Worm (Caenorhabditis elegans) whole organism, L1 larva: ENCODE measurements around the gene lgc-48.

Experiments
- C16A3.4 ChIP-seq: fragments of 150-350 bp; optimal IDR thresholded peaks from 2 replicates; lab custom pipeline; 2014; ENCODE audit warnings: missing biosample characterization, missing genetic modification characterization
- C34B4.2 ChIP-seq: sonication (generic microtip); optimal IDR thresholded peaks from 2 replicates; lab custom pipeline; 2017; ENCODE audit warnings: mild to moderate bottlenecking, missing genetic modification characterization, missing compliant biosample characterization
- ama-1 ChIP-seq: fragments of 150-350 bp; optimal IDR thresholded peaks from 2 replicates; lab custom pipeline; 2014
- blmp-1 ChIP-seq: fragments of 150-350 bp; optimal IDR thresholded peaks from 2 replicates; lab custom pipeline; 2014; ENCODE audit warnings: missing biosample characterization, missing genetic modification characterization
- ceh-82 ChIP-seq, 3 experiments: fragments of 150-350 bp in 1 of 3; sonication (generic microtip) in 2 of 3; optimal IDR thresholded peaks; 2 replicates each; lab custom pipeline; 2014 to 2017; ENCODE audit warnings: missing biosample characterization in 3 of 3, missing genetic modification characterization in 3 of 3
- ceh-90 ChIP-seq: sonication (generic microtip); optimal IDR thresholded peaks from 2 replicates; lab custom pipeline; 2016; ENCODE audit warnings: missing genetic modification characterization, missing compliant biosample characterization
- dpl-1 ChIP-seq, 3 experiments: fragments of 150-350 bp in 2 of 3; sonication (generic microtip) in 1 of 3; optimal IDR thresholded peaks; 2 replicates each; lab custom pipeline; 2014 to 2017; ENCODE audit warnings: missing biosample characterization in 3 of 3, missing genetic modification characterization in 3 of 3, missing genetic modification reagents in 3 of 3
- dsc-1 ChIP-seq: sonication (generic microtip); optimal IDR thresholded peaks from 2 replicates; lab custom pipeline; 2016; ENCODE audit warnings: mild to moderate bottlenecking, missing genetic modification characterization, missing compliant biosample characterization
- efl-1 ChIP-seq, 4 experiments: fragments of 150-350 bp; optimal IDR thresholded peaks in 3 of 4; peaks in 1 of 4; 1 replicate in 1 of 4; 2 replicates in 3 of 4; lab custom pipeline; 2014; ENCODE audit warnings: missing biosample characterization in 2 of 4, missing genetic modification characterization in 2 of 4, missing genetic modification reagents in 2 of 4
- efl-3 ChIP-seq: fragments of 200-800 bp; sonication (Bioruptor generic); optimal IDR thresholded peaks from 2 replicates; lab custom pipeline; 2018; ENCODE audit warnings: mild to moderate bottlenecking, missing genetic modification characterization, missing compliant biosample characterization
- egl-13 ChIP-seq: sonication (generic microtip); optimal IDR thresholded peaks from 2 replicates; lab custom pipeline; 2016; ENCODE audit warnings: missing genotype, missing genetic modification reagents, missing genetic modification characterization, missing compliant biosample characterization
- egl-27 ChIP-seq, 2 experiments: fragments of 150-350 bp in 1 of 2; sonication (generic microtip); optimal IDR thresholded peaks; 3 replicates each; lab custom pipeline; 2017 to 2018; ENCODE audit warnings: missing biosample characterization in 2 of 2, missing genetic modification characterization in 2 of 2, missing genetic modification reagents in 2 of 2
- elt-2 ChIP-seq: sonication (generic microtip); optimal IDR thresholded peaks from 2 replicates; lab custom pipeline; 2016; ENCODE audit warnings: missing genetic modification characterization, mild to moderate bottlenecking, inconsistent platforms, missing compliant biosample characterization, missing genetic modification reagents
- elt-3 ChIP-seq, 6 experiments: fragments of 150-350 bp in 1 of 6; sonication (generic microtip); optimal IDR thresholded peaks; 2 replicates each; lab custom pipeline; 2017 to 2018; ENCODE audit warnings: missing biosample characterization in 6 of 6, missing genetic modification characterization in 6 of 6, inconsistent platforms in 1 of 6
- ets-5 ChIP-seq: fragments of 200-800 bp; sonication (Bioruptor generic); IDR thresholded peaks from 2 replicates; pipeline ENCODE4 v1.3.6; 2022; ENCODE audit warnings: missing genetic modification characterization, missing compliant biosample characterization
- fkh-10 ChIP-seq: sonication (generic microtip); optimal IDR thresholded peaks from 2 replicates; lab custom pipeline; 2017; ENCODE audit warnings: missing biosample characterization, missing genetic modification reagents, missing genetic modification characterization
- fkh-8 ChIP-seq: sonication (generic microtip); optimal IDR thresholded peaks from 2 replicates; lab custom pipeline; 2016; ENCODE audit warnings: mild to moderate bottlenecking, missing genetic modification characterization, missing compliant biosample characterization
- grh-1 ChIP-seq: fragments of 200-800 bp; sonication (Bioruptor generic); IDR thresholded peaks from 2 replicates; pipeline ENCODE4 v1.3.6; 2022; ENCODE audit warnings: missing genetic modification reagents, missing genetic modification characterization, missing compliant biosample characterization
- hlh-17 ChIP-seq: fragments of 200-800 bp; sonication (Bioruptor generic); optimal IDR thresholded peaks from 2 replicates; lab custom pipeline; 2018; ENCODE audit warnings: missing genetic modification characterization, mild to moderate bottlenecking, missing compliant biosample characterization, moderate library complexity, borderline replicate concordance
- isw-1 ChIP-seq: fragments of 200-800 bp; sonication (Bioruptor generic); IDR thresholded peaks from 2 replicates; pipeline ENCODE4 v1.3.6; 2022; ENCODE audit warnings: missing genetic modification characterization, missing compliant biosample characterization
- lin-13 ChIP-seq: fragments of 150-350 bp; optimal IDR thresholded peaks from 2 replicates; lab custom pipeline; 2014; ENCODE audit warnings: missing biosample characterization, missing genetic modification reagents, missing genetic modification characterization
- lin-14 ChIP-seq: fragments of 200-800 bp; sonication (Bioruptor generic); optimal IDR thresholded peaks from 2 replicates; lab custom pipeline; 2018; ENCODE audit warnings: mild to moderate bottlenecking, missing genetic modification characterization, moderate library complexity, missing compliant biosample characterization
- lin-35 ChIP-seq, 2 experiments: fragments of 150-350 bp; optimal IDR thresholded peaks; 2 replicates each; lab custom pipeline; 2014; ENCODE audit warnings: missing biosample characterization in 2 of 2, missing genetic modification characterization in 2 of 2, missing genetic modification reagents in 2 of 2
- lin-39 ChIP-seq: fragments of 150-350 bp; optimal IDR thresholded peaks from 2 replicates; lab custom pipeline; 2014; ENCODE audit warnings: missing biosample characterization, missing genetic modification reagents, missing genetic modification characterization
- lsy-2 ChIP-seq, 2 experiments: fragments of 150-350 bp; optimal IDR thresholded peaks; 2 replicates each; lab custom pipeline; 2014; ENCODE audit warnings: missing biosample characterization in 2 of 2, missing genetic modification characterization in 2 of 2
- mef-2 ChIP-seq: fragments of 150-350 bp; optimal IDR thresholded peaks from 2 replicates; lab custom pipeline; 2014; ENCODE audit warnings: missing biosample characterization, missing genetic modification characterization
- mep-1 ChIP-seq: fragments of 150-350 bp; optimal IDR thresholded peaks from 2 replicates; lab custom pipeline; 2014; ENCODE audit warnings: missing biosample characterization, missing genetic modification characterization
- nhr-20 ChIP-seq: sonication (generic microtip); optimal IDR thresholded peaks from 2 replicates; lab custom pipeline; 2016; ENCODE audit warnings: mild to moderate bottlenecking, missing genetic modification characterization, missing compliant biosample characterization
- nhr-237 ChIP-seq: fragments of 150-350 bp; optimal IDR thresholded peaks from 2 replicates; lab custom pipeline; 2014; ENCODE audit warnings: missing biosample characterization, missing genetic modification characterization
- nhr-47 ChIP-seq: sonication (generic microtip); optimal IDR thresholded peaks from 2 replicates; lab custom pipeline; 2016; ENCODE audit warnings: mild to moderate bottlenecking, missing genetic modification characterization, moderate library complexity, missing compliant biosample characterization
- nhr-71 ChIP-seq: sonication (generic microtip); optimal IDR thresholded peaks from 2 replicates; lab custom pipeline; 2016; ENCODE audit warnings: mild to moderate bottlenecking, missing genetic modification characterization, moderate library complexity, missing compliant biosample characterization
- nhr-76 ChIP-seq: sonication (generic microtip); optimal IDR thresholded peaks from 2 replicates; lab custom pipeline; 2017; ENCODE audit warnings: missing biosample characterization, missing genetic modification characterization
- nhr-84 ChIP-seq: sonication (generic microtip); optimal IDR thresholded peaks from 2 replicates; lab custom pipeline; 2017; ENCODE audit warnings: missing biosample characterization, missing genetic modification characterization
- nhr-85 ChIP-seq: sonication (generic microtip); peaks from one replicate; lab custom pipeline; 2016; ENCODE audit warnings: missing genetic modification characterization, inconsistent platforms, missing compliant biosample characterization
- nhr-90 ChIP-seq: sonication (generic microtip); optimal IDR thresholded peaks from 2 replicates; lab custom pipeline; 2016; ENCODE audit warnings: mild to moderate bottlenecking, missing genetic modification characterization, missing compliant biosample characterization; ENCODE audit not compliant: poor library complexity
- pax-3 ChIP-seq: fragments of 200-800 bp; sonication (Bioruptor generic); optimal IDR thresholded peaks from 2 replicates; lab custom pipeline; 2018; ENCODE audit warnings: mild to moderate bottlenecking, missing genetic modification characterization, moderate library complexity, missing compliant biosample characterization
- rnt-1 ChIP-seq: sonication (generic microtip); optimal IDR thresholded peaks from 2 replicates; lab custom pipeline; 2016; ENCODE audit warnings: mild to moderate bottlenecking, missing genetic modification characterization, moderate library complexity, missing compliant biosample characterization
- snu-23 ChIP-seq: sonication (generic microtip); optimal IDR thresholded peaks from 2 replicates; lab custom pipeline; 2016; ENCODE audit warnings: missing genetic modification characterization, missing compliant biosample characterization
- sox-4 ChIP-seq: sonication (generic microtip); optimal IDR thresholded peaks from 2 replicates; lab custom pipeline; 2016; ENCODE audit warnings: missing genetic modification characterization, missing compliant biosample characterization
- sup-37 ChIP-seq: fragments of 200-800 bp; sonication (Bioruptor generic); optimal IDR thresholded peaks from 2 replicates; lab custom pipeline; 2018; ENCODE audit warnings: mild to moderate bottlenecking, missing genetic modification characterization, missing compliant biosample characterization
- tbx-2 ChIP-seq: sonication (generic microtip); optimal IDR thresholded peaks from 2 replicates; lab custom pipeline; 2016; ENCODE audit warnings: missing genetic modification characterization, missing compliant biosample characterization
- tlp-1 ChIP-seq: fragments of 150-350 bp; optimal IDR thresholded peaks from 2 replicates; lab custom pipeline; 2014; ENCODE audit warnings: missing biosample characterization, missing genetic modification characterization
- unc-130 ChIP-seq: fragments of 150-350 bp; optimal IDR thresholded peaks from 2 replicates; lab custom pipeline; 2017; ENCODE audit warnings: missing biosample characterization, missing genetic modification characterization, inconsistent platforms
- unc-30 ChIP-seq: sonication (generic microtip); optimal IDR thresholded peaks from 2 replicates; lab custom pipeline; 2017; ENCODE audit warnings: missing biosample characterization, missing genetic modification characterization
- unc-62 ChIP-seq: fragments of 150-350 bp; optimal IDR thresholded peaks from 2 replicates; lab custom pipeline; 2014; ENCODE audit warnings: missing biosample characterization, missing genetic modification reagents, missing genetic modification characterization
- xbp-1 ChIP-seq: sonication (generic microtip); optimal IDR thresholded peaks from 2 replicates; lab custom pipeline; 2016; ENCODE audit warnings: missing genetic modification characterization, missing compliant biosample characterization
- zag-1 ChIP-seq: fragments of 150-350 bp; optimal IDR thresholded peaks from 2 replicates; lab custom pipeline; 2014; ENCODE audit warnings: missing biosample characterization, missing genetic modification characterization
- zip-4 ChIP-seq: fragments of 200-800 bp; sonication (Bioruptor generic); optimal IDR thresholded peaks from 2 replicates; lab custom pipeline; 2018; ENCODE audit warnings: mild to moderate bottlenecking, missing genetic modification characterization, moderate library complexity, missing compliant biosample characterization
- ztf-11 ChIP-seq, 2 experiments: sonication (generic microtip); optimal IDR thresholded peaks; 2 replicates each; lab custom pipeline; 2016 to 2017; ENCODE audit warnings: missing genetic modification characterization in 2 of 2, missing biosample characterization in 1 of 2, missing compliant biosample characterization in 1 of 2
- ztf-4 ChIP-seq: fragments of 150-350 bp; optimal IDR thresholded peaks from 2 replicates; lab custom pipeline; 2014; ENCODE audit warnings: missing biosample characterization, missing genetic modification characterization

The lgc-48 gene

DNA sequence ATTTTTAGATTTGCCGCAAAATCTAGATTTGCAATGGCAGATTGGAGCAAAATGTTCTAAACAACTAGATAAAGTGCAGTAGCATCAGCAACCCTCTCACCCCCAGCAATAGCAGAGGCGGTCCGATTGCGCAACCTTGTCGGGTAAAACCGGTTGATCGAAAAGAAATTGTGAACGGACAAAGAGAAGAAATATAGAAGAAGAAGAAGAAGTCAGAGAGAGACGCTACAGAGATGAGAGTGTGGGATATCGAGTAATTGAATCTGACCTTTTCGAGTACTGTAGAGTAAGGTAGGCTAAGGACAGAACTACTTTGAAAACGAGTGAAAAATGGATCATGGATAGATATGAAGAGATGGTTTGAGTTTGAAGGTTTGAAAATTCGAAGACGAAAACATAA is 35.8 kb downstream of the lgc-48 start:
- TF ChIP-seq egl-13 (tag; lab: Kevin White, UChicago) (no peak), ceh-82 (tag; optimal IDR thresholded peaks at IDR 0.05; lab: Kevin White, UChicago) (no peak), nhr-47 (tag; lab: Kevin White, UChicago) (peak; percentile 2), rnt-1 (tag; lab: Kevin White, UChicago) (peak; percentile 19), ama-1 (no peak), lin-39 (no peak), unc-30 (no peak), nhr-20 (tag; lab: Kevin White, UChicago) (peak; percentile 38), egl-27 (tag; optimal IDR thresholded peaks at IDR 0.05; lab: Kevin White, UChicago) (no peak), unc-62 (GFP tag; lab: Kevin White, UChicago) (no peak), C34B4.2 (no peak), C16A3.4 (tag; lab: Kevin White, UChicago) (peak; percentile 14), mef-2 (tag; lab: Kevin White, UChicago) (no peak), grh-1 (peak; percentile 94), ztf-4 (tag; lab: Kevin White, UChicago) (no peak), elt-3 (tag; optimal IDR thresholded peaks at IDR 0.05; lab: Kevin White, UChicago) (peak in 1 of 6 experiments; percentile 12), ztf-11 (tag; optimal IDR thresholded peaks at IDR 0.05; lab: Kevin White, UChicago) (no peak), nhr-85 (tag; lab: Kevin White, UChicago) (peak; percentile 95), lsy-2 (tag; optimal IDR thresholded peaks at IDR 0.05; lab: Kevin White, UChicago) (peak in 1 of 2 experiments; percentile 70), blmp-1 (tag; lab: Kevin White, UChicago) (peak; percentile 71), isw-1 (GFP tag; lab: Robert Waterston, UW) (no peak), lin-13 (GFP tag; lab: Kevin White, UChicago) (no peak), fkh-8 (no peak), ets-5 (no peak), mep-1 (tag; lab: Kevin White, UChicago) (peak; percentile 55), nhr-84 (no peak), snu-23 (GFP tag; lab: Kevin White, UChicago) (peak; percentile 30), nhr-237 (tag; lab: Kevin White, UChicago) (no peak), hlh-17 (no peak), zip-4 (GFP tag; lab: Kevin White, UChicago) (no peak), lin-14 (GFP tag; lab: Kevin White, UChicago) (peak; percentile 83), lin-35 (GFP tag; optimal IDR thresholded peaks at IDR 0.05; lab: Kevin White, UChicago) (no peak), tbx-2 (no peak), dsc-1 (tag; lab: Kevin White, UChicago) (no peak), ceh-90 (tag; lab: Kevin White, UChicago) (no peak), efl-1 (optimal IDR thresholded peaks at IDR 0.05; lab: Kevin White, UChicago) (no peak), efl-1 (GFP tag; optimal IDR thresholded peaks at IDR 0.05 in 1 of 2; lab: Kevin White, UChicago) (no peak), nhr-71 (tag; lab: Kevin White, UChicago) (peak; percentile 19), dpl-1 (GFP tag; optimal IDR thresholded peaks at IDR 0.05; lab: Kevin White, UChicago) (peak in 1 of 3 experiments; percentile 1), unc-130 (no peak), nhr-90 (tag; lab: Kevin White, UChicago) (peak; percentile 26), xbp-1 (tag; lab: Kevin White, UChicago) (no peak)

DNA sequence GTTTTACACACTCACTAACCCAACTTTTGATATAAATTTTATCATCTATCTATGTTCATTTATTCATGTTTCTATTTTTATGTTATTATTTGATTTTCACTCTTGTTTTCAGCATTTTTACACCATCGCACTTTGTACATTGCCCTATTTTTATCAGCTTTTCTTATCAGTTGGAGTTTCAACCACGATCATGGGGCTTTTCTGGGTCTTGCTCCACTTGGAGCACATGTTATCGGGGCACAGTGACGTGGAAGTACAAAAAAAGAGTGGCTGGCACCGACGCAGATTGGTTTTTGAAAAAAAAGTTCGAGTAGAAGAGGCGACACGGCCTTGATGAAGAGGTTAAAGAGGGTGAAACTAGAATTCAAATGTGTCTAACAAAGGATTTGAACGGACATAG is 37.1 kb downstream of the lgc-48 start:
- TF ChIP-seq tlp-1 (tag; lab: Kevin White, UChicago) (no peak), efl-1 (optimal IDR thresholded peaks at IDR 0.05; lab: Kevin White, UChicago) (no peak), efl-1 (GFP tag; optimal IDR thresholded peaks at IDR 0.05 in 1 of 2; lab: Kevin White, UChicago) (peak in 1 of 2 experiments; percentile 60), blmp-1 (tag; lab: Kevin White, UChicago) (no peak), lin-35 (GFP tag; optimal IDR thresholded peaks at IDR 0.05; lab: Kevin White, UChicago) (peak in 1 of 2 experiments; percentile 48), nhr-90 (tag; lab: Kevin White, UChicago) (peak; percentile 16), sox-4 (tag; lab: Kevin White, UChicago) (no peak), sup-37 (GFP tag; lab: Kevin White, UChicago) (no peak), zag-1 (tag; lab: Kevin White, UChicago) (no peak), nhr-76 (tag; lab: Kevin White, UChicago) (no peak), nhr-237 (tag; lab: Kevin White, UChicago) (no peak), fkh-10 (GFP tag; lab: Kevin White, UChicago) (no peak), efl-3 (no peak), dpl-1 (GFP tag; optimal IDR thresholded peaks at IDR 0.05; lab: Kevin White, UChicago) (peak in 1 of 3 experiments; percentile 9), lin-13 (GFP tag; lab: Kevin White, UChicago) (no peak), elt-2 (tag; lab: Kevin White, UChicago) (peak; percentile 97), nhr-20 (tag; lab: Kevin White, UChicago) (peak; percentile 30), dsc-1 (tag; lab: Kevin White, UChicago) (no peak), xbp-1 (tag; lab: Kevin White, UChicago) (no peak), egl-13 (tag; lab: Kevin White, UChicago) (no peak), pax-3 (tag; lab: Kevin White, UChicago) (peak; percentile 26), C34B4.2 (no peak), snu-23 (GFP tag; lab: Kevin White, UChicago) (no peak), ama-1 (no peak), nhr-84 (no peak), nhr-71 (tag; lab: Kevin White, UChicago) (peak; percentile 37)
